Worm (Caenorhabditis elegans): Measurements from ENCODE around the gene C28H8.8.

DNA sequence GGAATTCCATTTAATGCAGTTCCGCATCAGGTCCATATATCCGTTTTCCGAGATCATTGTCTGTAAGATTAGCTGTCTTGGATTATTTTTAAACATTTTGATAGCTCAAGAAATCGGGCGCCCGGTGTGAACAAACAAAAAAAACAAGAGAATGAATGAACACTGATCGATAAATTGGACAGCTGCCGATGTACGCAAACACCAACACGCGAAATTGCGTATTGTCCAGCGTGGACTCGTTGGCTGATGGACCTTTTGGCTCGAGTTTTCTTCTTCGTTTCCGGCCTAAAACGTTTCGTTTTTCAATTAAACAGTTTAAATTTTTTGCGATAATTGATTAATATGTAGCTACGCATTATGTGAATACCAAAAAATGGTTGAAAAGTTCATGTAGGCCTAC lies 17.5 kb upstream of the C28H8.8 start, which contains the start of gene dpff-1:
- TF ChIP-seq eyg-1 (tag; optimal IDR thresholded peaks at IDR 0.05) = no peak
- TF ChIP-seq ceh-48 (tag; optimal IDR thresholded peaks at IDR 0.05) = peak; percentile 85
